Fruit fly (Drosophila melanogaster): ENCODE results near the gene santa-maria.

dm6 chr2L:7425690-7426056 lies 25.4 kb downstream of the santa-maria start:
- TF ChIP-seq CG8478 (optimal IDR thresholded peaks at IDR 0.05) (no peak), CTCF (optimal IDR thresholded peaks at IDR 0.05) (no peak)
